Worm (Caenorhabditis elegans) whole organism, late embryonic: Measurements from ENCODE around the gene ceh-36.
A peak's percentile ranks its signal among the peaks of the same experiment; 100 is the strongest.

Experiments used
- C38D4.7 ChIP-seq: fragments of 200-800 bp; sonication (Bioruptor generic); optimal IDR thresholded peaks from 2 replicates; lab custom pipeline; 2018; ENCODE audit warnings: mild to moderate bottlenecking, missing genetic modification characterization, moderate library complexity, missing compliant biosample characterization
- F13H6.1 ChIP-seq: sonication (generic microtip); optimal IDR thresholded peaks from 2 replicates; lab custom pipeline; 2016; ENCODE audit warnings: missing genetic modification characterization, missing compliant biosample characterization
- K02D7.2 ChIP-seq: sonication (generic microtip); optimal IDR thresholded peaks from 2 replicates; lab custom pipeline; 2017; ENCODE audit warnings: mild to moderate bottlenecking, missing genetic modification characterization, missing compliant biosample characterization
- K09A11.1 ChIP-seq: sonication (generic microtip); optimal IDR thresholded peaks from 2 replicates; lab custom pipeline; 2017; ENCODE audit warnings: antibody characterized with exemption, mild to moderate bottlenecking, missing genetic modification characterization, missing compliant biosample characterization; ENCODE audit not compliant: insufficient read depth
- T23F11.4 ChIP-seq: fragments of 200-800 bp; sonication (Bioruptor generic); optimal IDR thresholded peaks from 2 replicates; lab custom pipeline; 2018; ENCODE audit warnings: mild to moderate bottlenecking, missing genetic modification characterization, missing compliant biosample characterization
- ahr-1 ChIP-seq: sonication (generic microtip); optimal IDR thresholded peaks from 2 replicates; lab custom pipeline; 2016; ENCODE audit warnings: missing genetic modification characterization, missing compliant biosample characterization
- ama-1 ChIP-seq: fragments of 150-350 bp; optimal IDR thresholded peaks from 2 replicates; lab custom pipeline; 2014
- ceh-19 ChIP-seq: fragments of 200-800 bp; sonication (Bioruptor generic); optimal IDR thresholded peaks from 2 replicates; lab custom pipeline; 2018; ENCODE audit warnings: mild to moderate bottlenecking, missing genetic modification characterization, missing compliant biosample characterization
- ceh-30 ChIP-seq: fragments of 150-350 bp; optimal IDR thresholded peaks from 2 replicates; lab custom pipeline; 2014; ENCODE audit warnings: missing biosample characterization, missing genetic modification characterization
- ceh-48 ChIP-seq: sonication (generic microtip); optimal IDR thresholded peaks from 2 replicates; lab custom pipeline; 2016; ENCODE audit warnings: missing genetic modification characterization, inconsistent platforms, missing compliant biosample characterization
- ceh-6 ChIP-seq: fragments of 200-800 bp; sonication (Bioruptor generic); optimal IDR thresholded peaks from 2 replicates; lab custom pipeline; 2018; ENCODE audit warnings: mild to moderate bottlenecking, missing genetic modification characterization, missing compliant biosample characterization
- che-1 ChIP-seq: sonication (generic microtip); optimal IDR thresholded peaks from 2 replicates; lab custom pipeline; 2016; ENCODE audit warnings: mild to moderate bottlenecking, missing genetic modification characterization, missing compliant biosample characterization
- elt-2 ChIP-seq: sonication (generic microtip); optimal IDR thresholded peaks from 2 replicates; lab custom pipeline; 2016; ENCODE audit warnings: missing genetic modification reagents, missing genetic modification characterization, missing compliant biosample characterization
- elt-4 ChIP-seq: sonication (generic microtip); optimal IDR thresholded peaks from 2 replicates; lab custom pipeline; 2016; ENCODE audit warnings: missing genetic modification characterization, missing compliant biosample characterization
- ets-4 ChIP-seq: sonication (generic microtip); optimal IDR thresholded peaks from 2 replicates; lab custom pipeline; 2016; ENCODE audit warnings: missing genetic modification characterization, missing compliant biosample characterization
- fkh-10 ChIP-seq: fragments of 150-350 bp; optimal IDR thresholded peaks from 2 replicates; lab custom pipeline; 2014; ENCODE audit warnings: missing biosample characterization, missing genetic modification reagents, missing genetic modification characterization
- fkh-6 ChIP-seq: sonication (generic microtip); optimal IDR thresholded peaks from 2 replicates; lab custom pipeline; 2016; ENCODE audit warnings: missing genetic modification characterization, missing compliant biosample characterization
- gmeb-2 ChIP-seq: sonication (generic microtip); optimal IDR thresholded peaks from 2 replicates; lab custom pipeline; 2016; ENCODE audit warnings: missing genetic modification characterization, inconsistent platforms, missing compliant biosample characterization
- hlh-13 ChIP-seq: fragments of 200-800 bp; sonication (Bioruptor generic); optimal IDR thresholded peaks from 2 replicates; lab custom pipeline; 2018; ENCODE audit warnings: mild to moderate bottlenecking, missing genetic modification characterization, missing compliant biosample characterization
- hlh-6 ChIP-seq: sonication (generic microtip); optimal IDR thresholded peaks from 2 replicates; lab custom pipeline; 2016; ENCODE audit warnings: missing genotype, missing genetic modification characterization, missing compliant biosample characterization
- lim-6 ChIP-seq: sonication (generic microtip); optimal IDR thresholded peaks from 2 replicates; lab custom pipeline; 2016; ENCODE audit warnings: missing genetic modification characterization, missing compliant biosample characterization
- lin-11 ChIP-seq: fragments of 200-800 bp; sonication (Bioruptor generic); optimal IDR thresholded peaks from 2 replicates; lab custom pipeline; 2018; ENCODE audit warnings: mild to moderate bottlenecking, missing genetic modification characterization, missing compliant biosample characterization
- odd-2 ChIP-seq: sonication (generic microtip); optimal IDR thresholded peaks from 2 replicates; lab custom pipeline; 2017; ENCODE audit warnings: antibody characterized with exemption, mild to moderate bottlenecking, missing genetic modification characterization, missing compliant biosample characterization
- pat-9 ChIP-seq: fragments of 200-800 bp; sonication (Bioruptor generic); optimal IDR thresholded peaks from 2 replicates; lab custom pipeline; 2018; ENCODE audit warnings: mild to moderate bottlenecking, missing genetic modification characterization, moderate library complexity, missing compliant biosample characterization
- pax-1 ChIP-seq: fragments of 150-350 bp; optimal IDR thresholded peaks from 2 replicates; lab custom pipeline; 2014; ENCODE audit warnings: missing biosample characterization, missing genetic modification characterization
- pha-2 ChIP-seq: sonication (generic microtip); optimal IDR thresholded peaks from 2 replicates; lab custom pipeline; 2017; ENCODE audit warnings: mild to moderate bottlenecking, missing genetic modification characterization, missing compliant biosample characterization
- pha-4 ChIP-seq: fragments of 150-350 bp; optimal IDR thresholded peaks from 2 replicates; lab custom pipeline; 2018; ENCODE audit warnings: missing biosample characterization, missing genetic modification reagents, missing genetic modification characterization
- pros-1 ChIP-seq: fragments of 150-350 bp; optimal IDR thresholded peaks from 2 replicates; lab custom pipeline; 2014; ENCODE audit warnings: missing biosample characterization, missing genetic modification reagents, missing genetic modification characterization
- rnt-1 ChIP-seq: sonication (generic microtip); optimal IDR thresholded peaks from 2 replicates; lab custom pipeline; 2016; ENCODE audit warnings: missing genetic modification characterization, missing compliant biosample characterization
- sox-2 ChIP-seq: fragments of 200-800 bp; sonication (Bioruptor generic); IDR thresholded peaks from 2 replicates; pipeline ENCODE4 v1.3.6; 2022; ENCODE audit warnings: missing genetic modification reagents, missing genetic modification characterization, missing compliant biosample characterization
- sox-4 ChIP-seq: sonication (generic microtip); optimal IDR thresholded peaks from 2 replicates; lab custom pipeline; 2017; ENCODE audit warnings: mild to moderate bottlenecking, missing genetic modification characterization, inconsistent platforms, missing compliant biosample characterization
- syd-9 ChIP-seq: sonication (generic microtip); optimal IDR thresholded peaks from 2 replicates; lab custom pipeline; 2016; ENCODE audit warnings: mild to moderate bottlenecking, missing genetic modification characterization, moderate library complexity, missing compliant biosample characterization
- tbx-7 ChIP-seq: sonication (generic microtip); optimal IDR thresholded peaks from 2 replicates; lab custom pipeline; 2016; ENCODE audit warnings: missing genotype, missing genetic modification characterization, missing compliant biosample characterization
- unc-3 ChIP-seq, 2 experiments: fragments of 200-800 bp in 1 of 2; sonication (Bioruptor generic) in 1 of 2; sonication (generic microtip) in 1 of 2; conservative IDR thresholded peaks in 1 of 2; optimal IDR thresholded peaks in 1 of 2; 2 replicates each; pipeline versions ENCODE4 v1.3.6 to Lab custom; 2016 to 2022; ENCODE audit warnings: missing compliant biosample characterization in 2 of 2, missing genetic modification characterization in 2 of 2, missing genetic modification reagents in 1 of 2
- unc-42 ChIP-seq: sonication (generic microtip); optimal IDR thresholded peaks from 2 replicates; lab custom pipeline; 2016; ENCODE audit warnings: missing genotype, missing genetic modification characterization, missing compliant biosample characterization
- unc-55 ChIP-seq: sonication (generic microtip); optimal IDR thresholded peaks from 2 replicates; lab custom pipeline; 2017; ENCODE audit warnings: missing biosample characterization, missing genetic modification reagents, missing genetic modification characterization
- unc-86 ChIP-seq: sonication (generic microtip); optimal IDR thresholded peaks from 2 replicates; lab custom pipeline; 2016; ENCODE audit warnings: missing genetic modification characterization, missing compliant biosample characterization
- zip-5 ChIP-seq: sonication (generic microtip); optimal IDR thresholded peaks from 2 replicates; lab custom pipeline; 2016; ENCODE audit warnings: missing genetic modification characterization, missing compliant biosample characterization

Gene ceh-36

DNA sequence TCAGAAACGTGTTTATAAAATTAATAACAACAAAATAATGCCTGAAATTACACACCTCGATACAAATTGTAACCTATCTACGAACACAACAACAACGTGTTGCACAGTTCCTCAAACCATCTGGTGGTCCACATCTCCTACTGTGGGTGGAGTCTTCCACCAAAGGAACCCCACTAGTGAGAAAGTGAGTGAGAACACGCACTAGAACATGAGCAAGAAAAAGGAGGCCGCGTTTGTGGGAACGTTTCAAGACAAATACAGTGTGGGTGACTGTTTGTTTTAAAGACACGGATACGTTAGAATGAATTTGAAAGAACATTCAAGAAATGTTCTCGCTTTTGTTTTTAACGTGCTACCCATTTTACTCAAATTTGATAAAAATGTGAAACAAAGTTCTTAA is at the start of gene ceh-36:
ceh-36 (minus strand) TSS at position 101 of the 400 bp plus-strand sequence.
- no peak for TF ChIP-seq odd-2
- TF ChIP-seq sox-2 (GFP tag; lab: Robert Waterston, UW): no peak
- no peak for TF ChIP-seq fkh-10 (GFP tag; lab: Kevin White, UChicago)
- no peak for TF ChIP-seq lim-6

- TF ChIP-seq gmeb-2 (tag; lab: Kevin White, UChicago) (no peak), hlh-13 (no peak), zip-5 (tag; lab: Kevin White, UChicago) (no peak), hlh-6 (tag; lab: Kevin White, UChicago) (no peak), sox-2 (GFP tag; lab: Robert Waterston, UW) (no peak), unc-3 (GFP tag; conservative IDR thresholded peaks at IDR 0.05; lab: Robert Waterston, UW) (no peak), unc-3 (tag; optimal IDR thresholded peaks at IDR 0.05; lab: Kevin White, UChicago) (no peak), ets-4 (tag; lab: Kevin White, UChicago) (no peak), pax-1 (tag; lab: Kevin White, UChicago) (no peak), tbx-7 (tag; lab: Kevin White, UChicago) (no peak), fkh-6 (no peak), ama-1 (lab: Kevin White, UChicago) (no peak), unc-42 (no peak), fkh-10 (GFP tag; lab: Kevin White, UChicago) (no peak), ceh-19 (GFP tag; lab: Kevin White, UChicago) (no peak), rnt-1 (tag; lab: Kevin White, UChicago) (no peak), elt-4 (no peak)
Measured at ce11 chrX:14234932-14235331, 48.6 kb upstream of the ceh-36 start, which contains the start of gene srg-37. srg-37 (minus strand) TSS chrX:14235032.

- TF ChIP-seq sox-4 (tag; lab: Kevin White, UChicago): no peak
- TF ChIP-seq sox-2 (GFP tag; lab: Robert Waterston, UW): no peak
- no peak for TF ChIP-seq hlh-13
- TF ChIP-seq ceh-6 (GFP tag; lab: Kevin White, UChicago): no peak
- no peak for TF ChIP-seq gmeb-2 (tag; lab: Kevin White, UChicago)
- TF ChIP-seq elt-2 (tag; lab: Kevin White, UChicago): no peak
- TF ChIP-seq K09A11.1 (tag; lab: Kevin White, UChicago): no peak
- TF ChIP-seq ahr-1: no peak
- TF ChIP-seq ceh-48 (tag; lab: Kevin White, UChicago): no peak
- no peak for TF ChIP-seq unc-55 (GFP tag; lab: Kevin White, UChicago)
- TF ChIP-seq pha-2: no peak
- no peak for TF ChIP-seq pha-4
- TF ChIP-seq pros-1 (tag; lab: Kevin White, UChicago): no peak
- no peak for TF ChIP-seq ceh-19 (GFP tag; lab: Kevin White, UChicago)
- TF ChIP-seq syd-9: no peak
Measured at ce11 chrX:14234366-14234765, 48.0 kb upstream of the ceh-36 start, which contains the start of gene srg-36. srg-36 (minus strand) TSS chrX:14234466.

DNA sequence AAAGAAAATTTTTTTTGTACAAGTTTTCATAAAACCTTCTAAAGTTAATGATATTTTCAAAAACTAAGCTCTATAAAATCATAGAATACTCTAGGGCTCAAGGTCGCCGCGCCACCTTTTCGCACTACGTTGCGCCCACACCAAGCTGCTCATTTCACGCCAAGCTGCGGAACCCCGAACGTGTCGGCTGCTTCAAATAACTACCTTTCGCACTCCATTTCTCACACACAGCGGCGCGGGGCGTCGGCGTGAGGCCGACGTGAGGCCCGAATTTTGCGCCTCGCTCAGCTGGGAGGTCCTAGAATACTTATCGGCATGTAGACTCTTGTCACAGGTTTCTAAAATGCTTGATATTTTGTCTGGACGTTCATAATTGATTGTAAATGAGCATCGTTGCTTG is 45.6 kb upstream of the ceh-36 start:
- TF ChIP-seq unc-86 (tag; lab: Kevin White, UChicago) (no peak), odd-2 (no peak), F13H6.1 (tag; lab: Kevin White, UChicago) (no peak), T23F11.4 (no peak), ama-1 (lab: Kevin White, UChicago) (no peak), unc-3 (GFP tag; conservative IDR thresholded peaks at IDR 0.05; lab: Robert Waterston, UW) (no peak), unc-3 (tag; optimal IDR thresholded peaks at IDR 0.05; lab: Kevin White, UChicago) (no peak), ceh-30 (no peak)

ce11 chrX:14229306-14229845 is 43.0 kb upstream of the ceh-36 start:
- TF ChIP-seq C38D4.7 (GFP tag; lab: Kevin White, UChicago): peak; percentile 55
- TF ChIP-seq hlh-13: peak; percentile 12
- peak; percentile 28 for TF ChIP-seq pat-9 (tag; lab: Kevin White, UChicago)
- TF ChIP-seq lin-11 (tag; lab: Kevin White, UChicago): peak; percentile 4
- TF ChIP-seq ceh-19 (GFP tag; lab: Kevin White, UChicago): peak; percentile 51
- peak; percentile 17 for TF ChIP-seq che-1 (tag; lab: Kevin White, UChicago)
- peak; percentile 8 for TF ChIP-seq K02D7.2 (tag; lab: Kevin White, UChicago)
- TF ChIP-seq ceh-6 (GFP tag; lab: Kevin White, UChicago): peak; percentile 27
